Worm (Caenorhabditis elegans) whole organism, L4 larva: ENCODE results near the gene Y67D8C.2.

Experiments
- F49E8.2 ChIP-seq: sonication (generic microtip); optimal IDR thresholded peaks from 2 replicates; lab custom pipeline; 2016; ENCODE audit warnings: missing compliant biosample characterization, mild to moderate bottlenecking, missing genetic modification characterization, borderline replicate concordance
- dmd-8 ChIP-seq: fragments of 200-800 bp; sonication (Bioruptor generic); IDR thresholded peaks from 2 replicates; pipeline ENCODE4 v1.3.6; 2022; ENCODE audit warnings: missing genetic modification characterization, missing compliant biosample characterization
- lsy-2 ChIP-seq, 2 experiments: fragments of 150-350 bp in 1 of 2; sonication (generic microtip) in 1 of 2; optimal IDR thresholded peaks; 2 replicates each; lab custom pipeline; 2014 to 2017; ENCODE audit warnings: missing biosample characterization in 2 of 2, missing genetic modification characterization in 2 of 2
- madf-9 ChIP-seq: fragments of 200-800 bp; sonication (Bioruptor generic); conservative IDR thresholded peaks from 2 replicates; pipeline ENCODE4 v1.3.6; 2022; ENCODE audit warnings: missing genetic modification reagents, missing genetic modification characterization, missing compliant biosample characterization
- mdl-1 ChIP-seq, 2 experiments: fragments of 150-350 bp in 1 of 2; sonication (generic microtip) in 1 of 2; optimal IDR thresholded peaks; 2 replicates each; lab custom pipeline; 2014 to 2017; ENCODE audit warnings: missing biosample characterization in 2 of 2, missing genetic modification characterization in 2 of 2
- mep-1 ChIP-seq: fragments of 150-350 bp; sonication (generic microtip); optimal IDR thresholded peaks from 3 replicates; lab custom pipeline; 2014; ENCODE audit warnings: missing biosample characterization, missing genetic modification characterization
- nhr-237 ChIP-seq: sonication (generic microtip); optimal IDR thresholded peaks from 2 replicates; lab custom pipeline; 2017; ENCODE audit warnings: missing biosample characterization, missing genetic modification characterization
- sdz-12 ChIP-seq: fragments of 200-800 bp; sonication (Bioruptor generic); optimal IDR thresholded peaks from 2 replicates; lab custom pipeline; 2018; ENCODE audit warnings: mild to moderate bottlenecking, missing genetic modification characterization, missing compliant biosample characterization
- unc-39 ChIP-seq: sonication (generic microtip); optimal IDR thresholded peaks from 2 replicates; lab custom pipeline; 2017; ENCODE audit warnings: missing biosample characterization, missing genetic modification characterization
- unc-62 ChIP-seq, 3 experiments: fragments of 150-350 bp in 1 of 3; sonication (generic microtip); optimal IDR thresholded peaks in 2 of 3; peaks in 1 of 3; 1 replicate in 1 of 3; 2 replicates in 2 of 3; lab custom pipeline; 2014 to 2017; ENCODE audit warnings: missing biosample characterization in 3 of 3, missing genetic modification characterization in 3 of 3, missing genetic modification reagents in 3 of 3, missing genotype in 1 of 3
- ztf-11 ChIP-seq: fragments of 150-350 bp; optimal IDR thresholded peaks from 2 replicates; lab custom pipeline; 2014; ENCODE audit warnings: missing biosample characterization, missing genetic modification characterization
- ztf-7 ChIP-seq: fragments of 150-350 bp; optimal IDR thresholded peaks from 2 replicates; lab custom pipeline; 2014; ENCODE audit warnings: missing biosample characterization, missing genetic modification characterization

ce11 chrIV:3046009-3046408 lies 26.1 kb upstream of the Y67D8C.2 start:
- TF ChIP-seq ztf-11 (no peak), ztf-7 (tag; lab: Kevin White, UChicago) (no peak), F49E8.2 (no peak), mdl-1 (tag; optimal IDR thresholded peaks at IDR 0.05; lab: Kevin White, UChicago) (no peak), unc-62 (GFP tag; optimal IDR thresholded peaks at IDR 0.05 in 1 of 2; lab: Kevin White, UChicago) (no peak), unc-62 (tag; optimal IDR thresholded peaks at IDR 0.05; lab: Kevin White, UChicago) (no peak), sdz-12 (GFP tag; lab: Kevin White, UChicago) (no peak), nhr-237 (no peak), unc-39 (tag; lab: Kevin White, UChicago) (no peak), mep-1 (no peak), dmd-8 (GFP tag; lab: Robert Waterston, UW) (no peak), madf-9 (GFP tag; lab: Robert Waterston, UW) (no peak), lsy-2 (tag; optimal IDR thresholded peaks at IDR 0.05; lab: Kevin White, UChicago) (no peak)
